Fruit fly (Drosophila melanogaster) whole organism, wandering third instar larva: ENCODE measurements around the gene Vha13.

Source experiments
- br ChIP-seq: fragments of 200-800 bp; sonication (Bioruptor generic); optimal IDR thresholded peaks from 2 replicates; lab custom pipeline; 2016; ENCODE audit warnings: missing biosample characterization, missing genetic modification characterization
- dsf ChIP-seq: sonication (Bioruptor generic); optimal IDR thresholded peaks from 2 replicates; lab custom pipeline; 2016; ENCODE audit warnings: missing biosample characterization, missing genetic modification characterization, borderline replicate concordance
- pan ChIP-seq: fragments of >200 bp; optimal IDR thresholded peaks from 2 replicates; lab custom pipeline; 2017

DNA sequence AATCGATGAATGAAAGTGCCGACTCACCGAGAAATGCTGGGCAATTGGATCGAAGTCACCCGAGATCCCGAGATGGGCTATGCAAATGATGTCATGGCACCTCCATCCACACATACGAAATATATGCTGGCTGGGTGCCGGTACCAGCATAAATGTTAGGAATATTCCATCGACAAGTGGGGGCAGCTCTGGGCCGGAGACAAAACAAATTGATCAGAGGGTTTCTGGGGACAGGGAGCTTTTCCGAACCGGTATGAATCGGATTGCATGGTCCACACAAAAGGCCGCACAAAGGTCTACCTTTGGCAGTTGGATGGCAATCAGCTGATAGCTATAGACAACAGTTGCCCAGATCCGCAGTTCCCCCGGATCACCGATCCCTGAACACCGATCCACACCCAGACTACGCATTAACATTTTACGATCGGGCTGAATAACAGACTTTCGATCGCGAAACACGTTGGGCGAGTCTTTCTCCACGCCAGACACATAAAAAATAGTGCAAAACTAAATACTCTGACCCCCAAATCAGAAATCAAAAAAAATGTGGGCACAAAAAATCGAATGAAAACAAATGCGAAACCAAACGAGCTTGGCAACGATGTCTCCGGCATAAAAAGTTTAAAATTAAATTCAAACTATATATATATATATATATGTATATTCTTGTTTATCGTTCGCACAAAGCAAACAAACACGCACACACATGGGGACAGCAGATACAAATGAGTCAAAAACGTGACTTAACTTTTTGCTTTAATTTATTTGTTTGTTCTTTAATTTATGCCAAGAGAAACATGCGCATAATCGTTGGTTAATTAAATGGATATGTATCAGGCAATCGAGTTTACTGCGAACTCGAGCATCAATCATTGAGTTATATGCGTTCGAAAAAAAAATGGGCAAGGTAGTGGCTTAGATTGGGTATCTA is 18.6 kb downstream of the Vha13 start:
- no peak for TF ChIP-seq pan (lab: Kevin White, UChicago)
- no peak for TF ChIP-seq dsf (GFP tag; lab: Kevin White, UChicago)
- TF ChIP-seq br (GFP tag; lab: Kevin White, UChicago), result no peak
